Fruit fly (Drosophila melanogaster) whole organism, embryonic: Measurements from ENCODE around the gene Tmhs.

Experiments
- Awh ChIP-seq: fragments of 200-800 bp; sonication (Bioruptor generic); IDR thresholded peaks from 2 replicates; pipeline ENCODE4, ENCODE4 v1.3.6; 2022; ENCODE audit warnings: missing biosample characterization, missing genetic modification characterization
- CG10147 ChIP-seq: fragments of 200-800 bp; sonication (Bioruptor generic); optimal IDR thresholded peaks from 2 replicates; lab custom pipeline; 2019; ENCODE audit warnings: missing biosample characterization, mild to moderate bottlenecking, missing genetic modification characterization, moderate library complexity
- CG10209 ChIP-seq: fragments of 200-800 bp; sonication (Bioruptor generic); optimal IDR thresholded peaks from 3 replicates; lab custom pipeline; 2017; ENCODE audit warnings: missing biosample characterization, mild to moderate bottlenecking, missing genetic modification characterization, missing genetic modification reagents
- CG11560 ChIP-seq: fragments of 200-800 bp; sonication (Bioruptor generic); IDR thresholded peaks from 3 replicates; pipeline ENCODE4 v1.3.6; 2022; ENCODE audit warnings: missing biosample characterization, missing genetic modification characterization
- CG11723 ChIP-seq: fragments of 200-800 bp; sonication (Bioruptor generic); optimal IDR thresholded peaks from 2 replicates; lab custom pipeline; 2017; ENCODE audit warnings: missing biosample characterization, mild to moderate bottlenecking, missing genetic modification characterization
- CG12942 ChIP-seq: fragments of 200-800 bp; sonication (Bioruptor generic); optimal IDR thresholded peaks from 3 replicates; lab custom pipeline; 2016; ENCODE audit warnings: missing biosample characterization, missing genetic modification characterization
- CG15601 ChIP-seq: fragments of 200-800 bp; sonication (Bioruptor generic); optimal IDR thresholded peaks from 3 replicates; lab custom pipeline; 2019; ENCODE audit warnings: missing biosample characterization, mild to moderate bottlenecking, missing genetic modification characterization, moderate library complexity
- CG17802 ChIP-seq: fragments of 200-800 bp; sonication (Bioruptor generic); optimal IDR thresholded peaks from 2 replicates; lab custom pipeline; 2018; ENCODE audit warnings: missing biosample characterization, mild to moderate bottlenecking, missing genetic modification characterization, moderate library complexity
- CG18476 ChIP-seq: fragments of 200-800 bp; sonication (Bioruptor generic); optimal IDR thresholded peaks from 2 replicates; lab custom pipeline; 2016; ENCODE audit warnings: missing biosample characterization, mild to moderate bottlenecking, missing genetic modification characterization
- CG2202 ChIP-seq: fragments of 200-800 bp; sonication (Bioruptor generic); optimal IDR thresholded peaks from 2 replicates; lab custom pipeline; 2018; ENCODE audit warnings: missing biosample characterization, mild to moderate bottlenecking, missing genetic modification characterization
- CG2712 ChIP-seq: fragments of 200-800 bp; optimal IDR thresholded peaks from 3 replicates; lab custom pipeline; 2019; ENCODE audit warnings: missing biosample characterization, mild to moderate bottlenecking, missing genetic modification characterization, moderate library complexity
- CG2889 ChIP-seq: fragments of 200-800 bp; sonication (Bioruptor generic); IDR thresholded peaks from 3 replicates; pipeline ENCODE4 v1.3.6; 2022; ENCODE audit warnings: missing biosample characterization, missing genetic modification characterization
- CG3065 ChIP-seq: fragments of 200-800 bp; sonication (Bioruptor generic); optimal IDR thresholded peaks from 2 replicates; lab custom pipeline; 2016; ENCODE audit warnings: missing biosample characterization, missing genetic modification characterization
- CG34422 ChIP-seq: fragments of 200-800 bp; sonication (Bioruptor generic); IDR thresholded peaks from 3 replicates; pipeline ENCODE4 v1.3.6; 2022; ENCODE audit warnings: missing biosample characterization, missing genetic modification characterization
- CG3847 ChIP-seq: fragments of 200-800 bp; sonication (Bioruptor generic); IDR thresholded peaks from 2 replicates; pipeline ENCODE4 v1.3.6; 2022; ENCODE audit warnings: missing biosample characterization, missing genetic modification characterization
- CG4328 ChIP-seq: fragments of 200-800 bp; sonication (Bioruptor generic); optimal IDR thresholded peaks from 3 replicates; lab custom pipeline; 2017; ENCODE audit warnings: missing biosample characterization, missing genetic modification reagents, missing genetic modification characterization
- CG6791 ChIP-seq: fragments of 200-800 bp; sonication (Bioruptor generic); IDR thresholded peaks from 3 replicates; pipeline ENCODE4 v1.3.6; 2022; ENCODE audit warnings: missing biosample characterization, missing genetic modification characterization; ENCODE audit not compliant: partially characterized antibody
- CG6813 ChIP-seq: fragments of 200-800 bp; sonication (Bioruptor generic); optimal IDR thresholded peaks from 2 replicates; lab custom pipeline; 2017; ENCODE audit warnings: missing biosample characterization, missing genetic modification characterization, mild to moderate bottlenecking, moderate library complexity, missing genetic modification reagents
- CG7357 ChIP-seq: fragments of 200-800 bp; sonication (Bioruptor generic); IDR thresholded peaks from 3 replicates; pipeline ENCODE4 v1.3.6; 2022; ENCODE audit warnings: missing biosample characterization, missing genetic modification characterization
- CG7372 ChIP-seq: fragments of 200-800 bp; sonication (Bioruptor generic); IDR thresholded peaks from 2 replicates; pipeline ENCODE4 v1.3.6; 2022; ENCODE audit warnings: missing biosample characterization, missing genetic modification characterization
- CG7556 ChIP-seq: fragments of 200-800 bp; sonication (Bioruptor generic); optimal IDR thresholded peaks from 2 replicates; lab custom pipeline; 2017; ENCODE audit warnings: missing biosample characterization, mild to moderate bottlenecking, missing genetic modification characterization
- CG8944 ChIP-seq: fragments of 200-800 bp; sonication (Bioruptor generic); optimal IDR thresholded peaks from 3 replicates; lab custom pipeline; 2016; ENCODE audit warnings: missing biosample characterization, missing genetic modification characterization
- Ets65A ChIP-seq: fragments of 200-800 bp; sonication (Bioruptor generic); peaks from one replicate; lab custom pipeline; 2016; ENCODE audit warnings: missing biosample characterization, missing genetic modification characterization
- Lhr ChIP-seq: fragments of 200-800 bp; sonication (Bioruptor generic); optimal IDR thresholded peaks from 3 replicates; lab custom pipeline; 2017; ENCODE audit warnings: mild to moderate bottlenecking, missing biosample characterization, missing genetic modification reagents, missing genetic modification characterization
- Myb ChIP-seq: fragments of 200-800 bp; sonication (Bioruptor generic); optimal IDR thresholded peaks from 2 replicates; lab custom pipeline; 2016; ENCODE audit warnings: missing biosample characterization, missing genetic modification characterization
- Ravus ChIP-seq: fragments of 200-800 bp; sonication (Bioruptor generic); IDR thresholded peaks from 2 replicates; pipeline ENCODE4 v1.3.6; 2022; ENCODE audit warnings: missing biosample characterization, missing genetic modification characterization
- Spps ChIP-seq: fragments of 200-800 bp; sonication (Bioruptor generic); optimal IDR thresholded peaks from 2 replicates; lab custom pipeline; 2018; ENCODE audit warnings: missing biosample characterization, mild to moderate bottlenecking, missing genetic modification characterization
- al ChIP-seq: fragments of 200-800 bp; sonication (Bioruptor generic); IDR thresholded peaks from 2 replicates; pipeline ENCODE4 v1.3.6; 2022; ENCODE audit warnings: missing biosample characterization, missing genetic modification characterization
- ap ChIP-seq: fragments of 200-800 bp; sonication (Bioruptor generic); IDR thresholded peaks from 2 replicates; pipeline ENCODE4 v1.3.6; 2022; ENCODE audit warnings: missing biosample characterization, missing genetic modification characterization
- br ChIP-seq: fragments of >200 bp; optimal IDR thresholded peaks from 2 replicates; lab custom pipeline; 2017
- en ChIP-seq: fragments of 200-800 bp; sonication (Bioruptor generic); optimal IDR thresholded peaks from 2 replicates; lab custom pipeline; 2016; ENCODE audit warnings: missing biosample characterization, missing genetic modification characterization
- esg ChIP-seq: fragments of 200-800 bp; sonication (Bioruptor generic); conservative IDR thresholded peaks from 2 replicates; pipeline ENCODE4 v1.3.6; 2022; ENCODE audit warnings: missing biosample characterization, missing genetic modification characterization
- eve ChIP-seq, 2 experiments: fragments of >200 bp; optimal IDR thresholded peaks; 2 replicates each; lab custom pipeline; 2017; ENCODE audit warnings: missing biosample characterization in 2 of 2, missing genetic modification characterization in 2 of 2
- fd102C ChIP-seq: fragments of 200-800 bp; sonication (Bioruptor generic); optimal IDR thresholded peaks from 2 replicates; lab custom pipeline; 2018; ENCODE audit warnings: missing biosample characterization, mild to moderate bottlenecking, missing genetic modification characterization, moderate library complexity
- grau ChIP-seq: fragments of 200-800 bp; optimal IDR thresholded peaks from 3 replicates; lab custom pipeline; 2019; ENCODE audit warnings: missing biosample characterization, mild to moderate bottlenecking, missing genetic modification characterization, moderate library complexity
- gt ChIP-seq: fragments of 200-800 bp; sonication (Bioruptor generic); IDR thresholded peaks from 2 replicates; pipeline ENCODE4 v1.3.6; 2022; ENCODE audit warnings: missing biosample characterization, missing genetic modification characterization
- ham ChIP-seq: fragments of 200-800 bp; sonication (Bioruptor generic); IDR thresholded peaks from 2 replicates; pipeline ENCODE4 v1.3.6; 2022; ENCODE audit warnings: missing biosample characterization, missing genetic modification characterization
- hb ChIP-seq: fragments of 200-800 bp; sonication (Bioruptor generic); IDR thresholded peaks from 3 replicates; pipeline ENCODE4 v1.3.6; 2022; ENCODE audit warnings: missing biosample characterization, missing genetic modification characterization; ENCODE audit not compliant: partially characterized antibody
- hth ChIP-seq: fragments of >200 bp; optimal IDR thresholded peaks from 2 replicates; lab custom pipeline; 2017; ENCODE audit warnings: inconsistent platforms
- jing ChIP-seq: fragments of 200-800 bp; sonication (Bioruptor generic); optimal IDR thresholded peaks from 2 replicates; lab custom pipeline; 2018; ENCODE audit warnings: missing biosample characterization, mild to moderate bottlenecking, missing genetic modification characterization
- jumu ChIP-seq: fragments of 200-800 bp; sonication (Bioruptor generic); optimal IDR thresholded peaks from 3 replicates; lab custom pipeline; 2016; ENCODE audit warnings: missing biosample characterization, missing genetic modification characterization
- kah ChIP-seq: fragments of 200-800 bp; sonication (Bioruptor generic); optimal IDR thresholded peaks from 2 replicates; lab custom pipeline; 2018; ENCODE audit warnings: missing biosample characterization, mild to moderate bottlenecking, missing genetic modification characterization
- klu ChIP-seq: fragments of 200-800 bp; sonication (Bioruptor generic); IDR thresholded peaks from 2 replicates; pipeline ENCODE4 v1.3.6; 2022; ENCODE audit warnings: missing biosample characterization, missing genetic modification characterization
- knrl ChIP-seq: fragments of 200-800 bp; sonication (Bioruptor generic); IDR thresholded peaks from 3 replicates; pipeline ENCODE4 v1.3.6; 2022; ENCODE audit warnings: missing biosample characterization, missing genetic modification characterization; ENCODE audit not compliant: partially characterized antibody
- lab ChIP-seq: fragments of 200-800 bp; sonication (Bioruptor generic); optimal IDR thresholded peaks from 3 replicates; lab custom pipeline; 2017; ENCODE audit warnings: missing biosample characterization, missing genetic modification characterization, mild to moderate bottlenecking, moderate library complexity, missing genetic modification reagents
- luna ChIP-seq: fragments of 200-800 bp; sonication (Bioruptor generic); optimal IDR thresholded peaks from 2 replicates; lab custom pipeline; 2016; ENCODE audit warnings: missing biosample characterization, missing genetic modification characterization
- sd ChIP-seq: fragments of 200-800 bp; sonication (Bioruptor generic); optimal IDR thresholded peaks from 3 replicates; lab custom pipeline; 2018; ENCODE audit warnings: missing biosample characterization, mild to moderate bottlenecking, missing genetic modification characterization, moderate library complexity
- tin ChIP-seq: fragments of 200-800 bp; sonication (Bioruptor generic); optimal IDR thresholded peaks from 3 replicates; lab custom pipeline; 2016; ENCODE audit warnings: missing biosample characterization, missing genetic modification characterization
- twi ChIP-seq: fragments of 200-800 bp; optimal IDR thresholded peaks from 2 replicates; lab custom pipeline; 2019; ENCODE audit warnings: missing biosample characterization, mild to moderate bottlenecking, missing genetic modification characterization, moderate library complexity
- tx ChIP-seq: fragments of 200-800 bp; sonication (Bioruptor generic); optimal IDR thresholded peaks from 2 replicates; lab custom pipeline; 2016; ENCODE audit warnings: missing biosample characterization, missing genetic modification characterization
- zf30C ChIP-seq: fragments of 200-800 bp; sonication (Bioruptor generic); optimal IDR thresholded peaks from 3 replicates; lab custom pipeline; 2018; ENCODE audit warnings: missing biosample characterization, mild to moderate bottlenecking, missing genetic modification characterization
- zfh2 ChIP-seq: fragments of 200-800 bp; sonication (Bioruptor generic); optimal IDR thresholded peaks from 2 replicates; lab custom pipeline; 2016; ENCODE audit warnings: missing biosample characterization, missing genetic modification characterization

The Tmhs gene

dm6 chr3L:1876215-1876625 lies 9.2 kb upstream of the Tmhs start, which contains the start of gene dre4 (continued):
- TF ChIP-seq jing = peak; percentile 23
- TF ChIP-seq fd102C = peak; percentile 37
- no peak for TF ChIP-seq CG7357 (GFP tag; lab: Robert Waterston, UW)
- no peak for TF ChIP-seq CG11560
- peak; percentile 66 for TF ChIP-seq CG7556
- TF ChIP-seq CG7372 (GFP tag; lab: Robert Waterston, UW) = no peak
- TF ChIP-seq ham (GFP tag; lab: Robert Waterston, UW) = no peak
- TF ChIP-seq jumu (GFP tag; lab: Kevin White, UChicago) = peak; percentile 75
- peak; percentile 42 for TF ChIP-seq luna
- peak; percentile 43 for TF ChIP-seq CG12942
- TF ChIP-seq CG4328 = no peak
- TF ChIP-seq eve (GFP tag; optimal IDR thresholded peaks at IDR 0.05; lab: Kevin White, UChicago) = no peak
- peak; percentile 81 for TF ChIP-seq CG2712 (tag; lab: Kevin White, UChicago)
- peak; percentile 89 for TF ChIP-seq Ets65A (GFP tag; lab: Kevin White, UChicago)
- peak; percentile 73 for TF ChIP-seq tin (GFP tag; lab: Kevin White, UChicago)
- peak; percentile 70 for TF ChIP-seq CG10209 (GFP tag; lab: Kevin White, UChicago)
- no peak; the same call in 1 of the 2 replicates for TF ChIP-seq Ravus (GFP tag; lab: Robert Waterston, UW)
- no peak for TF ChIP-seq kah
- TF ChIP-seq CG3847 (GFP tag; lab: Robert Waterston, UW) = peak; percentile 65
- TF ChIP-seq Myb (GFP tag; lab: Kevin White, UChicago) = peak; percentile 73
- TF ChIP-seq lab = peak; percentile 83
- TF ChIP-seq CG3065 = peak; percentile 42
- TF ChIP-seq twi (tag; lab: Kevin White, UChicago) = no peak
- peak; percentile 70 for TF ChIP-seq tx (GFP tag; lab: Kevin White, UChicago)
- TF ChIP-seq knrl (GFP tag; lab: Robert Waterston, UW) = peak; percentile 60; the same call in 1 of the 3 replicates
- TF ChIP-seq grau = peak; percentile 64
- peak; percentile 65 for TF ChIP-seq zfh2 (GFP tag; lab: Kevin White, UChicago)
- TF ChIP-seq CG2202 (tag; lab: Kevin White, UChicago) = peak; percentile 48
- peak; percentile 61 for TF ChIP-seq CG18476 (GFP tag; lab: Kevin White, UChicago)
- no peak for TF ChIP-seq CG6813 (GFP tag; lab: Kevin White, UChicago)
- no peak for TF ChIP-seq br (lab: Kevin White, UChicago)
- TF ChIP-seq gt (GFP tag; lab: Robert Waterston, UW) = no peak
- peak; percentile 96 for TF ChIP-seq sd (tag; lab: Kevin White, UChicago)
- no peak for TF ChIP-seq hb (GFP tag; lab: Robert Waterston, UW)
- peak; percentile 45; the same call in 1 of the 2 replicates for TF ChIP-seq esg (GFP tag; lab: Robert Waterston, UW)
- TF ChIP-seq CG34422 (GFP tag; lab: Robert Waterston, UW) = peak; percentile 90
- peak; percentile 58; the same call in 1 of the 2 replicates for TF ChIP-seq Awh (GFP tag; lab: Robert Waterston, UW)
- TF ChIP-seq Spps = peak; percentile 67
- TF ChIP-seq klu (GFP tag; lab: Robert Waterston, UW) = peak; percentile 58; the same call in 1 of the 2 replicates
- TF ChIP-seq Lhr (GFP tag; lab: Kevin White, UChicago) = peak; percentile 93
- TF ChIP-seq CG17802 (tag; lab: Kevin White, UChicago) = peak; percentile 42
- peak; percentile 67 for TF ChIP-seq CG8944 (GFP tag; lab: Kevin White, UChicago)
- no peak for TF ChIP-seq CG11723 (GFP tag; lab: Kevin White, UChicago)
- TF ChIP-seq CG2889 (GFP tag; lab: Robert Waterston, UW) = peak; percentile 59; the same call in 1 of the 3 replicates
- TF ChIP-seq zf30C (GFP tag; lab: Kevin White, UChicago) = peak; percentile 95
- peak; percentile 66 for TF ChIP-seq CG10147 (GFP tag; lab: Kevin White, UChicago)
- peak; percentile 44 for TF ChIP-seq en (GFP tag; lab: Kevin White, UChicago)
- TF ChIP-seq hth = no peak
- no peak for TF ChIP-seq CG6791
- TF ChIP-seq CG15601 = peak; percentile 64
- TF ChIP-seq ap (GFP tag; lab: Robert Waterston, UW) = peak; percentile 52
- TF ChIP-seq al (GFP tag; lab: Robert Waterston, UW) = peak; percentile 53
